Fruit fly (Drosophila melanogaster) whole organism, embryonic: Measurements from ENCODE around the gene CG6290.

Experiments used
- CG14050 ChIP-seq: fragments of 200-800 bp; sonication (Bioruptor generic); IDR thresholded peaks from 3 replicates; pipeline ENCODE4 v1.3.6; 2022; ENCODE audit warnings: missing biosample characterization, missing genetic modification characterization
- NK7.1 ChIP-seq: fragments of 200-800 bp; sonication (Bioruptor generic); optimal IDR thresholded peaks from 3 replicates; lab custom pipeline; 2016; ENCODE audit warnings: missing biosample characterization, missing genetic modification characterization
- Rfx ChIP-seq: fragments of 200-800 bp; sonication (Bioruptor generic); IDR thresholded peaks from 2 replicates; pipeline ENCODE4 v1.3.6; 2022; ENCODE audit warnings: missing biosample characterization, missing genetic modification characterization

- TF ChIP-seq CG14050 (GFP tag; lab: Robert Waterston, UW) (no peak), Rfx (peak; percentile 17; the same call in 1 of the 2 replicates), NK7.1 (no peak)
Observed at dm6 chrX:18479307-18480134, 42.2 kb downstream of the CG6290 start, which contains the start of gene CG32547.
